Worm (Caenorhabditis elegans) whole organism, L1 larva: ENCODE results near the gene nhr-172.

ENCODE experiments used
- C16A3.4 ChIP-seq: fragments of 150-350 bp; optimal IDR thresholded peaks from 2 replicates; lab custom pipeline; 2014; ENCODE audit warnings: missing biosample characterization, missing genetic modification characterization
- C34B4.2 ChIP-seq: sonication (generic microtip); optimal IDR thresholded peaks from 2 replicates; lab custom pipeline; 2017; ENCODE audit warnings: mild to moderate bottlenecking, missing genetic modification characterization, missing compliant biosample characterization
- ama-1 ChIP-seq: fragments of 150-350 bp; optimal IDR thresholded peaks from 2 replicates; lab custom pipeline; 2014
- ceh-82 ChIP-seq, 3 experiments: fragments of 150-350 bp in 1 of 3; sonication (generic microtip) in 2 of 3; optimal IDR thresholded peaks; 2 replicates each; lab custom pipeline; 2014 to 2017; ENCODE audit warnings: missing biosample characterization in 3 of 3, missing genetic modification characterization in 3 of 3
- ceh-90 ChIP-seq: sonication (generic microtip); optimal IDR thresholded peaks from 2 replicates; lab custom pipeline; 2016; ENCODE audit warnings: missing genetic modification characterization, missing compliant biosample characterization
- dsc-1 ChIP-seq: sonication (generic microtip); optimal IDR thresholded peaks from 2 replicates; lab custom pipeline; 2016; ENCODE audit warnings: mild to moderate bottlenecking, missing genetic modification characterization, missing compliant biosample characterization
- egl-13 ChIP-seq: sonication (generic microtip); optimal IDR thresholded peaks from 2 replicates; lab custom pipeline; 2016; ENCODE audit warnings: missing genotype, missing genetic modification reagents, missing genetic modification characterization, missing compliant biosample characterization
- elt-3 ChIP-seq, 6 experiments: fragments of 150-350 bp in 1 of 6; sonication (generic microtip); optimal IDR thresholded peaks; 2 replicates each; lab custom pipeline; 2017 to 2018; ENCODE audit warnings: missing biosample characterization in 6 of 6, missing genetic modification characterization in 6 of 6, inconsistent platforms in 1 of 6
- ets-5 ChIP-seq: fragments of 200-800 bp; sonication (Bioruptor generic); IDR thresholded peaks from 2 replicates; pipeline ENCODE4 v1.3.6; 2022; ENCODE audit warnings: missing genetic modification characterization, missing compliant biosample characterization
- fkh-8 ChIP-seq: sonication (generic microtip); optimal IDR thresholded peaks from 2 replicates; lab custom pipeline; 2016; ENCODE audit warnings: mild to moderate bottlenecking, missing genetic modification characterization, missing compliant biosample characterization
- hlh-4 ChIP-seq: sonication (generic microtip); optimal IDR thresholded peaks from 2 replicates; lab custom pipeline; 2016; ENCODE audit warnings: mild to moderate bottlenecking, missing genetic modification characterization, missing compliant biosample characterization
- hpl-2 ChIP-seq: fragments of 150-350 bp; optimal IDR thresholded peaks from 2 replicates; lab custom pipeline; 2014; ENCODE audit warnings: missing biosample characterization, missing genetic modification reagents, missing genetic modification characterization
- lin-13 ChIP-seq: fragments of 150-350 bp; optimal IDR thresholded peaks from 2 replicates; lab custom pipeline; 2014; ENCODE audit warnings: missing biosample characterization, missing genetic modification reagents, missing genetic modification characterization
- lin-14 ChIP-seq: fragments of 200-800 bp; sonication (Bioruptor generic); optimal IDR thresholded peaks from 2 replicates; lab custom pipeline; 2018; ENCODE audit warnings: mild to moderate bottlenecking, missing genetic modification characterization, moderate library complexity, missing compliant biosample characterization
- lin-35 ChIP-seq, 2 experiments: fragments of 150-350 bp; optimal IDR thresholded peaks; 2 replicates each; lab custom pipeline; 2014; ENCODE audit warnings: missing biosample characterization in 2 of 2, missing genetic modification characterization in 2 of 2, missing genetic modification reagents in 2 of 2
- lin-39 ChIP-seq: fragments of 150-350 bp; optimal IDR thresholded peaks from 2 replicates; lab custom pipeline; 2014; ENCODE audit warnings: missing biosample characterization, missing genetic modification reagents, missing genetic modification characterization
- lsy-2 ChIP-seq, 2 experiments: fragments of 150-350 bp; optimal IDR thresholded peaks; 2 replicates each; lab custom pipeline; 2014; ENCODE audit warnings: missing biosample characterization in 2 of 2, missing genetic modification characterization in 2 of 2
- mab-9 ChIP-seq: fragments of 200-800 bp; sonication (Bioruptor generic); IDR thresholded peaks from 2 replicates; pipeline ENCODE4 v1.3.6; 2022; ENCODE audit warnings: missing genetic modification reagents, missing genetic modification characterization, missing compliant biosample characterization
- mdl-1 ChIP-seq, 2 experiments: fragments of 150-350 bp; optimal IDR thresholded peaks; 2 replicates each; lab custom pipeline; 2014 to 2017; ENCODE audit warnings: missing biosample characterization in 2 of 2, missing genetic modification characterization in 2 of 2, inconsistent platforms in 1 of 2
- mef-2 ChIP-seq: fragments of 150-350 bp; optimal IDR thresholded peaks from 2 replicates; lab custom pipeline; 2014; ENCODE audit warnings: missing biosample characterization, missing genetic modification characterization
- mep-1 ChIP-seq: fragments of 150-350 bp; optimal IDR thresholded peaks from 2 replicates; lab custom pipeline; 2014; ENCODE audit warnings: missing biosample characterization, missing genetic modification characterization
- nhr-12 ChIP-seq: sonication (generic microtip); optimal IDR thresholded peaks from 2 replicates; lab custom pipeline; 2017; ENCODE audit warnings: missing biosample characterization, missing genetic modification characterization
- nhr-19 ChIP-seq: fragments of 200-800 bp; sonication (Bioruptor generic); conservative IDR thresholded peaks from 2 replicates; pipeline ENCODE4 v1.3.6; 2022; ENCODE audit warnings: missing genetic modification characterization, missing compliant biosample characterization
- nhr-47 ChIP-seq: sonication (generic microtip); optimal IDR thresholded peaks from 2 replicates; lab custom pipeline; 2016; ENCODE audit warnings: mild to moderate bottlenecking, missing genetic modification characterization, moderate library complexity, missing compliant biosample characterization
- nhr-76 ChIP-seq: sonication (generic microtip); optimal IDR thresholded peaks from 2 replicates; lab custom pipeline; 2017; ENCODE audit warnings: missing biosample characterization, missing genetic modification characterization
- nhr-84 ChIP-seq: sonication (generic microtip); optimal IDR thresholded peaks from 2 replicates; lab custom pipeline; 2017; ENCODE audit warnings: missing biosample characterization, missing genetic modification characterization
- nhr-90 ChIP-seq: sonication (generic microtip); optimal IDR thresholded peaks from 2 replicates; lab custom pipeline; 2016; ENCODE audit warnings: mild to moderate bottlenecking, missing genetic modification characterization, missing compliant biosample characterization; ENCODE audit not compliant: poor library complexity
- pax-3 ChIP-seq: fragments of 200-800 bp; sonication (Bioruptor generic); optimal IDR thresholded peaks from 2 replicates; lab custom pipeline; 2018; ENCODE audit warnings: mild to moderate bottlenecking, missing genetic modification characterization, moderate library complexity, missing compliant biosample characterization
- rnt-1 ChIP-seq: sonication (generic microtip); optimal IDR thresholded peaks from 2 replicates; lab custom pipeline; 2016; ENCODE audit warnings: mild to moderate bottlenecking, missing genetic modification characterization, moderate library complexity, missing compliant biosample characterization
- snu-23 ChIP-seq: sonication (generic microtip); optimal IDR thresholded peaks from 2 replicates; lab custom pipeline; 2016; ENCODE audit warnings: missing genetic modification characterization, missing compliant biosample characterization
- sox-4 ChIP-seq: sonication (generic microtip); optimal IDR thresholded peaks from 2 replicates; lab custom pipeline; 2016; ENCODE audit warnings: missing genetic modification characterization, missing compliant biosample characterization
- sptf-1 ChIP-seq: fragments of 150-350 bp; optimal IDR thresholded peaks from 2 replicates; lab custom pipeline; 2014; ENCODE audit warnings: missing biosample characterization, missing genetic modification characterization
- tbx-2 ChIP-seq: sonication (generic microtip); optimal IDR thresholded peaks from 2 replicates; lab custom pipeline; 2016; ENCODE audit warnings: missing genetic modification characterization, missing compliant biosample characterization
- tlp-1 ChIP-seq: fragments of 150-350 bp; optimal IDR thresholded peaks from 2 replicates; lab custom pipeline; 2014; ENCODE audit warnings: missing biosample characterization, missing genetic modification characterization
- unc-130 ChIP-seq: fragments of 150-350 bp; optimal IDR thresholded peaks from 2 replicates; lab custom pipeline; 2017; ENCODE audit warnings: missing biosample characterization, missing genetic modification characterization, inconsistent platforms
- unc-30 ChIP-seq: sonication (generic microtip); optimal IDR thresholded peaks from 2 replicates; lab custom pipeline; 2017; ENCODE audit warnings: missing biosample characterization, missing genetic modification characterization
- unc-98 ChIP-seq: fragments of 200-800 bp; sonication (Bioruptor generic); IDR thresholded peaks from 2 replicates; pipeline ENCODE4 v1.3.6; 2022; ENCODE audit warnings: missing genetic modification characterization, missing compliant biosample characterization
- xbp-1 ChIP-seq: sonication (generic microtip); optimal IDR thresholded peaks from 2 replicates; lab custom pipeline; 2016; ENCODE audit warnings: missing genetic modification characterization, missing compliant biosample characterization
- ztf-4 ChIP-seq: fragments of 150-350 bp; optimal IDR thresholded peaks from 2 replicates; lab custom pipeline; 2014; ENCODE audit warnings: missing biosample characterization, missing genetic modification characterization

The nhr-172 gene

DNA sequence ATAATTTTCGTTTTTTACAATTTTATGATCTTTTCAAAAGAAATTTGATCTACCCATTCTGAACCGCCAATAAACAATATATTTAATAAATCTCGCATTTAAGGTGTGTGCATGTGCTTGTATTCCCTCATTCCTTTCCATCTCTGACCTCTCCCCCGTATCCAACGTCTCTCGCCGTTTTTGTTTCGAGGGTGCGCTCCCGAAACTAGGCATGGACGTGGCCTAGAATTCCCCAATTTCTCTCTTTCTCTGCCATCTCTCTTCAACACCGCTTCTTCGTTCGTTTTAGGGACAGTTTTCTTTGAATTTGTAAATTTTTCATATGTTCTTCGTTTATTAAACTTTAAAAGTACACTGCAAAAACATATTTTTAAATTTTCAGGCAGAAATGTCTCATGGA lies 43.3 kb upstream of the nhr-172 start, which contains the start of gene F25E5.1 (continued):
- TF ChIP-seq lin-35 (GFP tag; optimal IDR thresholded peaks at IDR 0.05; lab: Kevin White, UChicago) (peak; percentile 70 to 73), ama-1 (no peak), ztf-4 (tag; lab: Kevin White, UChicago) (no peak), hlh-4 (tag; lab: Kevin White, UChicago) (no peak), C34B4.2 (tag; lab: Kevin White, UChicago) (no peak), nhr-47 (tag; lab: Kevin White, UChicago) (peak; percentile 72), rnt-1 (peak; percentile 93), tlp-1 (tag; lab: Kevin White, UChicago) (no peak), mep-1 (tag; lab: Kevin White, UChicago) (peak; percentile 87), lin-14 (peak; percentile 93), egl-13 (tag; lab: Kevin White, UChicago) (peak; percentile 43), lsy-2 (tag; optimal IDR thresholded peaks at IDR 0.05; lab: Kevin White, UChicago) (peak; percentile 55 to 75), pax-3 (tag; lab: Kevin White, UChicago) (no peak), ceh-90 (tag; lab: Kevin White, UChicago) (peak; percentile 77), mab-9 (GFP tag; lab: Robert Waterston, UW) (0 out of 2 replicates have a peak, but pooled peaks have one; percentile 29), nhr-90 (peak; percentile 61), ets-5 (no peak), mdl-1 (tag; optimal IDR thresholded peaks at IDR 0.05; lab: Kevin White, UChicago) (peak in 1 of 2 experiments; percentile 58), nhr-19 (GFP tag; lab: Robert Waterston, UW) (peak; percentile 70), sptf-1 (no peak), mef-2 (tag; lab: Kevin White, UChicago) (no peak), unc-30 (tag; lab: Kevin White, UChicago) (no peak), ceh-82 (tag; optimal IDR thresholded peaks at IDR 0.05; lab: Kevin White, UChicago) (peak; percentile 42 to 73 (median 65)), unc-130 (tag; lab: Kevin White, UChicago) (no peak), lin-13 (GFP tag; lab: Kevin White, UChicago) (peak; percentile 46), tbx-2 (tag; lab: Kevin White, UChicago) (peak; percentile 75), elt-3 (tag; optimal IDR thresholded peaks at IDR 0.05; lab: Kevin White, UChicago) (no peak), sox-4 (tag; lab: Kevin White, UChicago) (peak; percentile 38), unc-98 (peak; percentile 61), C16A3.4 (peak; percentile 29), nhr-76 (tag; lab: Kevin White, UChicago) (no peak)
- TF ChIP-seq, all 84 proteins: peak for 43

DNA sequence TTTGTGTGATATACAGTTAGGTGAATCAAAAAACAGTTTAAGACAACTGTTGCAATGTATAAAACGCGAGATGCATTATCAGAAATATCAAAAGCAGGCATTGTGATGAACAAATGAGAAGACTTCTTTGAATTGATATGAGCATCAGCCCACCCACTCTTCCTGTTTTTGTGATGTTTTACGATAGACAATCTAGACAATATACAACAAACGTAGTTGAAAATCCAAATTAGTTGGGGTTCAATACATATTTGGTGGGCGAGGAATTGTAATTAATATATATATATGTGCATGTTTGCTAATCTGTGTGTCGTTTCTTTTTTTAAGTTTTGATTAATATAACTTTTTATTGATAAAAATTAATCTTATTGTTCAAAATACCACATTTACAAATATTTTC lies 36.0 kb upstream of the nhr-172 start, which contains the start of gene str-28:
Gene str-28 (minus strand): TSS at position 101 of the 400 bp plus-strand sequence.
- no peak for TF ChIP-seq ceh-90 (tag; lab: Kevin White, UChicago)
- no peak for TF ChIP-seq xbp-1
- no peak for TF ChIP-seq snu-23
- TF ChIP-seq nhr-47 (tag; lab: Kevin White, UChicago), result no peak
- no peak for TF ChIP-seq nhr-84 (tag; lab: Kevin White, UChicago)
- TF ChIP-seq rnt-1, result no peak
- no peak for TF ChIP-seq unc-98
- no peak for TF ChIP-seq lin-39 (tag; lab: Kevin White, UChicago)
- TF ChIP-seq dsc-1 (tag; lab: Kevin White, UChicago), result no peak
- no peak for TF ChIP-seq hpl-2 (GFP tag; lab: Kevin White, UChicago)

DNA sequence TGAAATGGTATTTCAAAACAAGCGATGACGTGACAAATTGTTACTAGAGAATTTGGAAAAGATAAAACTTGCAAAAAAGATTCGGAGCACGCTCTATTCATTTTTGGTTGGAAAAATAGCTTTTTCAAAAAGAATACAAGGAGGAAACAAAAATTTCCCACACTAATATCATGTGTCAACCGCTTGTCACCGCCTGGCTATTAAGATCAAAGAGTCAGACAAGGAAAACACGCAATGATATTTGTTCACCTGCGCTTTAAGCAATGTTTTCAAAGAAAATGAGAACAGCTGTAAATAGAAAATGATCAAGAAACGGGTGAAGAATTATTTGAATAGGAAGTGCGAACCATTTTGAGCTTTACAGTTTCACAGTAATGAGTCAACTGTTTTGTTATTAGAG lies 32.0 kb upstream of the nhr-172 start, which contains the start of gene srh-125:
Gene srh-125 (minus strand): TSS at position 101 of the 400 bp plus-strand sequence.
- peak; percentile 63 for TF ChIP-seq hlh-4 (tag; lab: Kevin White, UChicago)
- TF ChIP-seq nhr-12 (tag; lab: Kevin White, UChicago), result no peak
- TF ChIP-seq fkh-8 (tag; lab: Kevin White, UChicago), result peak; percentile 15
